Worm (Caenorhabditis elegans) whole organism, L3 larva: ENCODE results near the gene T14G11.1.

ENCODE experiments used
- ama-1 ChIP-seq: fragments of 150-350 bp; optimal IDR thresholded peaks from 2 replicates; lab custom pipeline; 2018
- ceh-9 ChIP-seq: sonication (generic microtip); optimal IDR thresholded peaks from 2 replicates; lab custom pipeline; 2018; ENCODE audit warnings: missing biosample characterization, missing genetic modification characterization
- elt-3 ChIP-seq, 3 experiments: fragments of 150-350 bp in 1 of 3; sonication (generic microtip) in 2 of 3; optimal IDR thresholded peaks; 2 replicates in 2 of 3; 4 replicates in 1 of 3; lab custom pipeline; 2014 to 2017; ENCODE audit warnings: missing biosample characterization in 3 of 3, missing genetic modification characterization in 3 of 3
- jun-1 ChIP-seq: fragments of 150-350 bp; optimal IDR thresholded peaks from 2 replicates; lab custom pipeline; 2014; ENCODE audit warnings: missing biosample characterization, missing genetic modification reagents, missing genetic modification characterization
- lin-39 ChIP-seq: fragments of 150-350 bp; optimal IDR thresholded peaks from 2 replicates; lab custom pipeline; 2018; ENCODE audit warnings: missing biosample characterization, missing genetic modification reagents, missing genetic modification characterization
- lsy-12 ChIP-seq: sonication (generic microtip); optimal IDR thresholded peaks from 2 replicates; lab custom pipeline; 2016; ENCODE audit warnings: mild to moderate bottlenecking, missing genetic modification characterization, missing compliant biosample characterization
- nfya-1 ChIP-seq: sonication (generic microtip); optimal IDR thresholded peaks from 2 replicates; lab custom pipeline; 2017; ENCODE audit warnings: missing genetic modification characterization, mild to moderate bottlenecking, missing compliant biosample characterization, antibody characterized with exemption, moderate library complexity; ENCODE audit not compliant: insufficient read depth
- nhr-12 ChIP-seq: fragments of 150-350 bp; optimal IDR thresholded peaks from 2 replicates; lab custom pipeline; 2014; ENCODE audit warnings: missing biosample characterization, missing genetic modification characterization
- pha-4 ChIP-seq: fragments of 150-350 bp; optimal IDR thresholded peaks from 2 replicates; lab custom pipeline; 2014; ENCODE audit warnings: missing biosample characterization, missing genetic modification reagents, missing genetic modification characterization
- zag-1 ChIP-seq: fragments of 150-350 bp; optimal IDR thresholded peaks from 2 replicates; lab custom pipeline; 2014; ENCODE audit warnings: missing biosample characterization, missing genetic modification characterization
- ztf-11 ChIP-seq: fragments of 150-350 bp; optimal IDR thresholded peaks from 2 replicates; lab custom pipeline; 2014; ENCODE audit warnings: missing biosample characterization, missing genetic modification characterization

DNA sequence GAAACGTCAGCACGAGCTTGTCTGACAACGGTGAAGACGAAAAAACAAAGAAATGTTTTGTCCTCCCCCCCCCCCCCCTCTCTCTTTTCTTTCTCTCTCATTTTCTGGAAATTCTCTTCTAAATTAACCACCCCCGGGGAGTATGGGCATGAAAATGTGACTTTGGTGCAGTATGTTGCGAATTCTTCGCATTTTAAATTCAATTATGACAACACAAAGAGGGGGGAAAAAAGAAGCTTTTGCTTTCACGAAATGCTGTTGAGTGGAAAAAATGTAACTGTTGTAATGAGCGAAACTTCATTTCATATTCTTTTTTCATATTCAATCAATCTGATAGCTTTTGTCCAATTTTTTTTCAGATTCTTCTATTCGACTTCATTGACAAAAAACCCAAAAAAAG, 34.5 kb upstream of the T14G11.1 start:
- no peak for TF ChIP-seq jun-1
- no peak for TF ChIP-seq ama-1
- no peak for TF ChIP-seq ceh-9 (tag; lab: Kevin White, UChicago)
- TF ChIP-seq ztf-11 (tag; lab: Kevin White, UChicago) = no peak
- no peak for TF ChIP-seq lsy-12 (tag; lab: Kevin White, UChicago)
- no peak for TF ChIP-seq nhr-12 (tag; lab: Kevin White, UChicago)
- TF ChIP-seq lin-39 (tag; lab: Kevin White, UChicago) = no peak
- no peak for TF ChIP-seq nfya-1 (tag; lab: Kevin White, UChicago)
- TF ChIP-seq zag-1 (tag; lab: Kevin White, UChicago) = no peak
- TF ChIP-seq elt-3 (tag; optimal IDR thresholded peaks at IDR 0.05; lab: Kevin White, UChicago) = no peak
- TF ChIP-seq pha-4 = no peak
